Worm (Caenorhabditis elegans): ENCODE results near the gene srv-5.

Gene srv-5

ce11 chrX:4209131-4209530, 43.0 kb upstream of the srv-5 start (continued):
- TF ChIP-seq pbrm-1 (GFP tag; IDR thresholded peaks at IDR 0.05) (peak; percentile 97), T07F8.4 (tag; optimal IDR thresholded peaks at IDR 0.05) (peak; percentile 95), hmg-1.2 (GFP tag; IDR thresholded peaks at IDR 0.05) (peak; percentile 90), sea-2 (GFP tag; IDR thresholded peaks at IDR 0.05) (0 out of 2 replicates have a peak, but pooled peaks have one; percentile 35), hlh-26 (GFP tag; conservative IDR thresholded peaks at IDR 0.05) (no peak), madf-8 (GFP tag; conservative IDR thresholded peaks at IDR 0.05) (no peak), ztf-25 (GFP tag; IDR thresholded peaks at IDR 0.05) (no peak), ztf-28 (GFP tag; IDR thresholded peaks at IDR 0.05) (no peak), nhr-27 (tag; optimal IDR thresholded peaks at IDR 0.05) (peak; percentile 89), madf-10 (tag; optimal IDR thresholded peaks at IDR 0.05) (peak; percentile 96), Y53G8AR.9 (GFP tag; conservative IDR thresholded peaks at IDR 0.05) (peak; percentile 99), F10E7.11 (tag; optimal IDR thresholded peaks at IDR 0.05) (peak; percentile 97), tlf-1 (GFP tag; optimal IDR thresholded peaks at IDR 0.05) (peak; percentile 99), ceh-91 (GFP tag; IDR thresholded peaks at IDR 0.05) (peak; percentile 22; the same call in 1 of the 2 replicates), Y79H2A.3 (GFP tag; conservative IDR thresholded peaks at IDR 0.05) (no peak), repo-1 (tag; optimal IDR thresholded peaks at IDR 0.05) (peak; percentile 98), Y95B8A.8 (GFP tag; IDR thresholded peaks at IDR 0.05) (peak; percentile 59; the same call in 1 of the 2 replicates), ceh-79 (tag; optimal IDR thresholded peaks at IDR 0.05) (peak; percentile 57), lag-1 (GFP tag; IDR thresholded peaks at IDR 0.05) (peak; percentile 96), ztf-26 (tag; optimal IDR thresholded peaks at IDR 0.05) (peak; percentile 100), snpc-1.1 (tag; optimal IDR thresholded peaks at IDR 0.05; ENCODE audit: insufficient read depth) (no peak), nfyb-1 (GFP tag; IDR thresholded peaks at IDR 0.05) (peak; percentile 98), pha-4 (tag; optimal IDR thresholded peaks at IDR 0.05) (peak; percentile 78), mcd-1 (GFP tag; IDR thresholded peaks at IDR 0.05) (peak; percentile 92), F57C9.4 (tag; optimal IDR thresholded peaks at IDR 0.05) (peak; percentile 68), F55B11.4 (tag; optimal IDR thresholded peaks at IDR 0.05; ENCODE audit: borderline replicate concordance, insufficient read depth) (no peak), madf-3 (GFP tag; IDR thresholded peaks at IDR 0.05) (peak; percentile 90), F57A8.1 (GFP tag; optimal IDR thresholded peaks at IDR 0.05) (peak; percentile 64), chd-7 (tag; optimal IDR thresholded peaks at IDR 0.05) (peak; percentile 96), ceh-40 (GFP tag; IDR thresholded peaks at IDR 0.05) (peak; percentile 80; the same call in 1 of the 2 replicates), fkh-3 (tag; optimal IDR thresholded peaks at IDR 0.05) (no peak), egl-18 (GFP tag; IDR thresholded peaks at IDR 0.05) (peak; percentile 99), sdz-38 (tag; optimal IDR thresholded peaks at IDR 0.05) (no peak), lsl-1 (GFP tag; optimal IDR thresholded peaks at IDR 0.05) (no peak), egl-44 (GFP tag; IDR thresholded peaks at IDR 0.05) (peak; percentile 96), ceh-100 (GFP tag; IDR thresholded peaks at IDR 0.05) (peak; percentile 85), rec-8 (tag; optimal IDR thresholded peaks at IDR 0.05) (peak; percentile 10 to 26), egrh-3 (GFP tag; IDR thresholded peaks at IDR 0.05) (no peak), hsf-1 (GFP tag; IDR thresholded peaks at IDR 0.05) (0 out of 2 replicates have a peak, but pooled peaks have one; percentile 28), F22D6.2 (tag; optimal IDR thresholded peaks at IDR 0.05) (peak; percentile 96), aptf-3 (GFP tag; IDR thresholded peaks at IDR 0.05) (no peak), ceh-27 (GFP tag; optimal IDR thresholded peaks at IDR 0.05) (peak; percentile 99), hlh-12 (tag; optimal IDR thresholded peaks at IDR 0.05) (no peak), ccch-3 (GFP tag; optimal IDR thresholded peaks at IDR 0.05) (peak; percentile 87), unc-130 (GFP tag; optimal IDR thresholded peaks at IDR 0.05) (peak; percentile 0), ama-1 (optimal IDR thresholded peaks at IDR 0.05) (no peak), ama-1 (GFP tag; optimal IDR thresholded peaks at IDR 0.05) (peak; percentile 26 to 68), athp-1 (tag; optimal IDR thresholded peaks at IDR 0.05) (peak; percentile 68), cebp-1 (GFP tag; IDR thresholded peaks at IDR 0.05) (peak; percentile 81), cebp-1 (tag; optimal IDR thresholded peaks at IDR 0.05) (peak; percentile 98)
